Fruit fly (Drosophila melanogaster): ENCODE data around the gene CG45101.
A peak's percentile ranks its signal among the peaks of the same experiment; 100 is the strongest.

The CG45101 gene

dm6 chr3L:11089805-11090440 lies 25.1 kb downstream of the CG45101 start (continued):
- peak; percentile 33; the same call in 1 of the 2 replicates for TF ChIP-seq Lim3 (GFP tag; IDR thresholded peaks at IDR 0.05)
- TF ChIP-seq lilli (GFP tag; optimal IDR thresholded peaks at IDR 0.05) = peak; percentile 89
- TF ChIP-seq CG33557 (GFP tag; optimal IDR thresholded peaks at IDR 0.05) = peak; percentile 85
- TF ChIP-seq sd (tag; optimal IDR thresholded peaks at IDR 0.05) = peak; percentile 73
- TF ChIP-seq esg (GFP tag; conservative IDR thresholded peaks at IDR 0.05) = peak; percentile 80
- peak; percentile 44; the same call in 1 of the 3 replicates for TF ChIP-seq knrl (GFP tag; IDR thresholded peaks at IDR 0.05; ENCODE audit: partially characterized antibody)
- TF ChIP-seq NK7.1 (GFP tag; optimal IDR thresholded peaks at IDR 0.05) = peak; percentile 79
- peak; percentile 71 for TF ChIP-seq sim (GFP tag; IDR thresholded peaks at IDR 0.05)
- peak; percentile 90 for TF ChIP-seq CG6689 (GFP tag; IDR thresholded peaks at IDR 0.05)
- TF ChIP-seq cas (GFP tag; IDR thresholded peaks at IDR 0.05) = no peak
- peak; percentile 75 for TF ChIP-seq fd3F (GFP tag; optimal IDR thresholded peaks at IDR 0.05)

- TF ChIP-seq Hmx (GFP tag; optimal IDR thresholded peaks at IDR 0.05) = no peak
- TF ChIP-seq CG18011 (GFP tag; optimal IDR thresholded peaks at IDR 0.05) = no peak
- TF ChIP-seq CG2875 (GFP tag; optimal IDR thresholded peaks at IDR 0.05) = no peak
- no peak for TF ChIP-seq CG11560 (tag; IDR thresholded peaks at IDR 0.05)
- no peak; the same call in 2 of the 3 replicates for TF ChIP-seq Aef1 (GFP tag; IDR thresholded peaks at IDR 0.05)
- TF ChIP-seq CG8089 (GFP tag; optimal IDR thresholded peaks at IDR 0.05) = peak; percentile 34
- peak; percentile 39 for TF ChIP-seq CG12942 (GFP tag; optimal IDR thresholded peaks at IDR 0.05)
- peak; percentile 59 for TF ChIP-seq Hmr (GFP tag; optimal IDR thresholded peaks at IDR 0.05)
- TF ChIP-seq prd (optimal IDR thresholded peaks at IDR 0.05) = no peak
- TF ChIP-seq prd (GFP tag; IDR thresholded peaks at IDR 0.05) = peak; percentile 52
- TF ChIP-seq Bdp1 (GFP tag; optimal IDR thresholded peaks at IDR 0.05) = peak; percentile 50
- peak; percentile 42; the same call in 1 of the 3 replicates for TF ChIP-seq Opbp (GFP tag; IDR thresholded peaks at IDR 0.05; ENCODE audit: partially characterized antibody)
- TF ChIP-seq ara (GFP tag; IDR thresholded peaks at IDR 0.05) = peak; percentile 52
- TF ChIP-seq Xrp1 (GFP tag; IDR thresholded peaks at IDR 0.05) = peak; percentile 57; the same call in 1 of the 2 replicates
- peak; percentile 68 to 74 for TF ChIP-seq dpn (GFP tag; optimal IDR thresholded peaks at IDR 0.05)
- TF ChIP-seq Rx (GFP tag; IDR thresholded peaks at IDR 0.05) = 0 out of 2 replicates have a peak, but pooled peaks have one; percentile 26
- peak in 1 of 2 experiments; percentile 34 for TF ChIP-seq bsh (GFP tag; optimal IDR thresholded peaks at IDR 0.05)
- no peak for TF ChIP-seq dimm (GFP tag; IDR thresholded peaks at IDR 0.05)
- TF ChIP-seq ems (GFP tag; optimal IDR thresholded peaks at IDR 0.05) = peak; percentile 41
- TF ChIP-seq onecut (GFP tag; IDR thresholded peaks at IDR 0.05) = peak; percentile 56; the same call in 1 of the 2 replicates
- TF ChIP-seq her (GFP tag; optimal IDR thresholded peaks at IDR 0.05) = peak; percentile 61
- TF ChIP-seq CG4424 (GFP tag; optimal IDR thresholded peaks at IDR 0.05) = peak; percentile 51
- TF ChIP-seq HLH4C (GFP tag; IDR thresholded peaks at IDR 0.05; ENCODE audit: partially characterized antibody) = no peak
- TF ChIP-seq tgo (GFP tag; IDR thresholded peaks at IDR 0.05) = peak; percentile 34; the same call in 2 of the 3 replicates
- peak; percentile 60 for TF ChIP-seq CG12769 (tag; optimal IDR thresholded peaks at IDR 0.05)
- TF ChIP-seq ewg (GFP tag; optimal IDR thresholded peaks at IDR 0.05) = peak; percentile 7
- peak; percentile 57 for TF ChIP-seq Mes4 (GFP tag; optimal IDR thresholded peaks at IDR 0.05)
- peak; percentile 64 for TF ChIP-seq mam (GFP tag; optimal IDR thresholded peaks at IDR 0.05)
- TF ChIP-seq CG10462 (GFP tag; optimal IDR thresholded peaks at IDR 0.05) = peak; percentile 43
- TF ChIP-seq oc (tag; optimal IDR thresholded peaks at IDR 0.05) = peak; percentile 62
- peak; percentile 61 for TF ChIP-seq pum (GFP tag; optimal IDR thresholded peaks at IDR 0.05)
- no peak for TF ChIP-seq Doc2 (GFP tag; IDR thresholded peaks at IDR 0.05)
- TF ChIP-seq zen2 (GFP tag; IDR thresholded peaks at IDR 0.05; ENCODE audit: partially characterized antibody) = no peak
- TF ChIP-seq otp (GFP tag; IDR thresholded peaks at IDR 0.05) = no peak; the same call in 2 of the 3 replicates
- no peak for TF ChIP-seq emc (GFP tag; optimal IDR thresholded peaks at IDR 0.05)
- TF ChIP-seq CG7928 (GFP tag; optimal IDR thresholded peaks at IDR 0.05) = no peak
- TF ChIP-seq Fer1 (GFP tag; optimal IDR thresholded peaks at IDR 0.05) = no peak
Observed at dm6 chr3L:11091943-11092609, 27.3 kb downstream of the CG45101 start.

Measured in whole organism, embryonic.